Worm (Caenorhabditis elegans): ENCODE results near the gene txt-17.

DNA sequence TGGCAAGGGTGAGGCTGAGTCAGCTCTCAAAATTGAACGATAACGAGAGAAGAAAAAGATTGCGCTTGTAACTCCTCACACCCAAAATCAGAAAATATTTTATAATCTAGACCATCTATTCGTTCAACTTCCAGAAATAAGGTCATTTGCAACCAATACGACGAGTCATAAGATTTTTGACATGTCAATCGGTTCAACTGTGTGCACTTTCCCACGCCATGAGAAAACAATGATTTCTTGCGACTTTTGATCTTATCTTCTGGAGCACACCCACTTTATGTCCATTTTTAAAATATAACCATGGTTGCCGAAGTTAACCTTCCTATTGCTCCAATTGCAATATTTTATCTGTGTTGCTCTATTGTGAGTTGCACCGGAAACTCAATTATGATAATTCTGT, 35.9 kb downstream of the txt-17 start, which contains the start of gene srsx-32:
- no peak for TF ChIP-seq dao-5 (tag; optimal IDR thresholded peaks at IDR 0.05)
- TF ChIP-seq W03F9.2 (tag; optimal IDR thresholded peaks at IDR 0.05), result no peak

All from whole organism, L4/young adult.